Worm (Caenorhabditis elegans): Measurements from ENCODE around the gene C08H9.16.

C08H9.16 gene

DNA sequence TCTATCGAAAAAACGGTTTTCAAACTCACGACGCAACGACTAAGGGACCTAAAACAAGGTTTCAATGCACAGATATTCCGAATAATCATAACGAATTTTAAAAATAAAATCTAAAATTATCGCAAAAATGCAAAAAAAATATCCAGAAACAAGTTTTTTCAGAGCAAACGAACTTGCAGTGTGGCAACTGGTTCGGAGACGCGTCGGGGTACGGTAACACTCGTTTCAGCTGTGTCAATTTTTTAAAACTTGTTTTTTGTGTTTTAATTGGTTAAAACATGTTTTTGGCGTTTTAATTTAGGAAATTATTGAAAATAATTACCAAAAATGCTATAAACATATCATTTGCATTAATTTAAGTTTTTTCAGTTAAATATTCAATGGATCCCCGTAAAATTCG is at the start of gene C08H9.16 (continued):
- TF ChIP-seq php-3 (GFP tag; IDR thresholded peaks at IDR 0.05) = no peak

DNA sequence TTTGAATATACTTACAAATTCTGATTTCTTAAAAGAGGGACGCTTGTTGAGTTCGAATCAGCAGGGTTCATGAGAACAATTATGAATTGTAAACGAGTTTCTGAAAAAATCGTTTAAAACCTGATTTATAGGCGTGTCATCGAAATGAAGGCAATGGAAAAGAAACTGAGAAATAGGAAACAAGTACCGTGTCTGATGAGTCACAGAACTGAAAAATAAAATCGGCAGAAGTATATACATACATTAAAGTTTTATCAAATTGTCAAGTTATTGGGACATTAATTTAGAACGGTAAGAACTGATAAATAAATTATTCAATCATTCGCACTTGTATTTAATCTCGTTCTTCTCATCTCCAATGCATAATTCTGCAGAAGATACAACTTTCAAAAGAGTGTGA is 47.3 kb upstream of the C08H9.16 start, which contains the start of gene chil-9:
Gene chil-9 (minus strand): TSS at position 101 of the 400 bp plus-strand sequence.
- peak in 1 of 2 experiments; percentile 31 for TF ChIP-seq unc-62 (GFP tag; optimal IDR thresholded peaks at IDR 0.05 in 1 of 2)
- TF ChIP-seq unc-62 (tag; optimal IDR thresholded peaks at IDR 0.05) = no peak
- TF ChIP-seq daf-16 (GFP tag; optimal IDR thresholded peaks at IDR 0.05) = no peak
- TF ChIP-seq daf-16 (tag; optimal IDR thresholded peaks at IDR 0.05) = no peak

DNA sequence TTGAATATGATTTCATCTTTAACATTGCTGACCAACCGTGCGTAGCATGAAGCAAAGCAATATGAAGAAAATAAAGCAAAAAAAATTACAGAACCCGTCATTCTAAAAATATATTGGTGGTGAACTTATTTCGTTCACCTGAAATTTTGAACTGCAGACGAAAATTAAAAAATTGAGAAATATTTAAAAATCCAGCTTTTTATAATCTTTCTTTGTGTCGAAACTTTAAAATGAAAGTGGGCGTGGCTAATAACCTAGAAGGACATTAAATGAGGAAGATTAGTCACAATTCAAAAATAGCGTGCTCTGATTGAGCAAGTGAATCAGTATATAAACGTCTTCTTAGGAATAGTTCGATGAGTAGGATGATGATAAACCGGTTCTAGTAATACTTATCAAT is 43.1 kb upstream of the C08H9.16 start, which contains the start of gene old-2:
Gene old-2 (minus strand): TSS at position 101 of the 400 bp plus-strand sequence.
- TF ChIP-seq nhr-28 (tag; optimal IDR thresholded peaks at IDR 0.05) (no peak), lin-29 (GFP tag; IDR thresholded peaks at IDR 0.05) (no peak), nhr-48 (tag; optimal IDR thresholded peaks at IDR 0.05) (no peak), saeg-2 (GFP tag; IDR thresholded peaks at IDR 0.05) (no peak), zfp-3 (GFP tag; conservative IDR thresholded peaks at IDR 0.05) (no peak), zip-2 (tag; optimal IDR thresholded peaks at IDR 0.05) (no peak), mxl-2 (GFP tag; conservative IDR thresholded peaks at IDR 0.05) (no peak)

DNA sequence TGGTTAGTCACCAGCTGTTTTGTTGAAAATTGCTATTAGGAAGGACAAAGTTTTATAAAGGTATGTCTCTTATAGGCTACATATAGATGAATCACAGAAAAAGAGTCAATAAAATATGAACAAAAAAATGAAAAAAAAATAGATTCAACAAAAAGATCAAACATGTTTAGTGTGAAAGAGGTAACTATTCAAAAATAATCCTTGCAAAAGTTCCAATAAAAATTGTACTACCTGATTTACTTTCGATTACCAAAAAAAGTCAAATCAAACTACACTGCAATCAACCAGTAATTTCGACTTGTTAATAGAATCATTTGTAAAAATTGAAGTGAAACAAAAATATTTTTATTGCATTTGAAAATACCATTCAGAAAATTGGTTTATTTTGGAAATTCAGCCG is 41.6 kb upstream of the C08H9.16 start, which contains the start of gene ZK938.10:
Gene ZK938.10 (minus strand): TSS at position 101 of the 400 bp plus-strand sequence.
- no peak for TF ChIP-seq fos-1 (tag; optimal IDR thresholded peaks at IDR 0.05)
- TF ChIP-seq mxl-2 (GFP tag; conservative IDR thresholded peaks at IDR 0.05) = no peak
- no peak for TF ChIP-seq dve-1 (tag; optimal IDR thresholded peaks at IDR 0.05; ENCODE audit: insufficient read depth)
- no peak for TF ChIP-seq vab-7 (GFP tag; IDR thresholded peaks at IDR 0.05)
- TF ChIP-seq T26A8.4 (GFP tag; IDR thresholded peaks at IDR 0.05) = no peak
- TF ChIP-seq pha-4 (GFP tag; IDR thresholded peaks at IDR 0.05) = no peak
- no peak for TF ChIP-seq pha-4 (tag; optimal IDR thresholded peaks at IDR 0.05)
- no peak for TF ChIP-seq zfp-2 (tag; optimal IDR thresholded peaks at IDR 0.05)
- no peak for TF ChIP-seq zag-1 (tag; optimal IDR thresholded peaks at IDR 0.05)
- TF ChIP-seq hif-1 (tag; optimal IDR thresholded peaks at IDR 0.05) = no peak
- TF ChIP-seq nhr-10 (tag; optimal IDR thresholded peaks at IDR 0.05) = no peak
- TF ChIP-seq D1046.2 (GFP tag; IDR thresholded peaks at IDR 0.05) = no peak
- TF ChIP-seq duxl-1 (tag; optimal IDR thresholded peaks at IDR 0.05; ENCODE audit: poor library complexity) = no peak

DNA sequence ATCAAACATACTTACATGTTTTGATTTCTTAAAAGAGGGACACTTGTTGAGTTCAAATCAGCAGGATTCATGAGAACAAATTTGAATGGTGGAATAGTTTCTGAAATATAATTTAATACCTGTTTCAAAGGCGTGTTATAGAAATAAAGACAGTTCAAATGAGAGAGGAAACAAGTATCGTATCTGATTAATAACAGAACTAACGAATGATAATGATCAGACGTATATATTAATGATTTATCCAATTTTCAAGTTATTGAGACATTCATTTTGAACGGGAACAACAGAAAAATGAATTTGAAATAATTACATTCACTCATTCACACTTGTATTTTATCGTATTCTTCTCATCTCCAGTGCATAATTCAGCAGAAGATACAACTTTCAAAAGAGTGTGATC is 37.0 kb upstream of the C08H9.16 start, which contains the start of gene chil-4:
Gene chil-4 (minus strand): TSS at position 101 of the 400 bp plus-strand sequence.
- TF ChIP-seq rbr-2 (tag; optimal IDR thresholded peaks at IDR 0.05) = no peak
- TF ChIP-seq ZK337.2 (GFP tag; IDR thresholded peaks at IDR 0.05) = no peak
- TF ChIP-seq lin-39 (tag; optimal IDR thresholded peaks at IDR 0.05) = no peak
- TF ChIP-seq mdt-29 (GFP tag; IDR thresholded peaks at IDR 0.05) = no peak
- no peak for TF ChIP-seq dpl-1 (GFP tag; optimal IDR thresholded peaks at IDR 0.05)
- TF ChIP-seq gei-8 (GFP tag; optimal IDR thresholded peaks at IDR 0.05) = no peak
- no peak for TF ChIP-seq pqm-1 (tag; optimal IDR thresholded peaks at IDR 0.05)
- no peak for TF ChIP-seq arid-1 (GFP tag; conservative IDR thresholded peaks at IDR 0.05)
- TF ChIP-seq lin-38 (GFP tag; IDR thresholded peaks at IDR 0.05) = no peak
- no peak for TF ChIP-seq F10B5.3 (tag; optimal IDR thresholded peaks at IDR 0.05)

DNA sequence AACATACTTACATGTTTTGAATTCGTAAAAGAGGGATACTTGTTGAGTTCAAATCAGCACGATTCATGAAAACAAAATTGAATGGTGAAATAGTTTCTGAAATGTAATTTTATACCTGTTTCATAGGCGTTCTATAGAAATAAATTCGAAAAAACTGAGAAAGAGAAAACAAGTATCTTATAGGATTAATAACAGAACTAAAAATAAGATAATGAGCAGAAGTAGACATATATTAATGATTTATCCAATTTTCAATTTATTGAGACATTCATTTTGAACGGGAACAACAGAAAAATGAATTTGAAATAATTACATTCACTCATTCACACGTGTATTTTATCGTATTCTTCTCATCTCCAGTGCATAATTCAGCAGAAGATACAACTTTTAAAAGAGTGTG is 34.8 kb upstream of the C08H9.16 start, which contains the start of gene chil-6:
Gene chil-6 (minus strand): TSS at position 101 of the 400 bp plus-strand sequence.
- TF ChIP-seq mxl-2 (GFP tag; conservative IDR thresholded peaks at IDR 0.05) (no peak), F44E2.7 (GFP tag; IDR thresholded peaks at IDR 0.05) (no peak), zip-11 (GFP tag; IDR thresholded peaks at IDR 0.05) (no peak), egl-43 (GFP tag; IDR thresholded peaks at IDR 0.05) (no peak), lin-15B (tag; optimal IDR thresholded peaks at IDR 0.05) (no peak)

All from whole organism, L4 larva.